Worm (Caenorhabditis elegans): ENCODE data around the gene F57A8.1.

DNA sequence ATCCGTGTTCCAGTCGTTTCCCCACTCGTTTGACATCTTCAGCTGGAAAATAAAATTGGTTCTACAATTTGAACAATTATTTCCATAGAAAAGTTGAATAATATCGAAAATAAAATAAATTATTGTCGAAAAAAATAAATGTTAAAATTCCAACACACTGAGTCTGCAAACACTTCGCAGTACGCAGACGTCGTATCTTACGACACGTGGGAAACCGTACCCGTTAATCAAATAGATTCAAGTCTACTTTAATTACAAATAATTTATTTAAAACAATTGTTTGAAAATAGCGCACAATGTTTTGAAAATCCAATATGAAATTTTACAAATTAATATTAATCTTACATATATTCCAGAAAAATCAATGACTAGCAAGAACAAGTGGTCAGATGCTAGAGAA, 17.7 kb downstream of the F57A8.1 start, which contains the start of gene yif-1:
- no peak for TF ChIP-seq elt-1 (tag; optimal IDR thresholded peaks at IDR 0.05)
- TF ChIP-seq nhr-237 (tag; optimal IDR thresholded peaks at IDR 0.05): no peak
- TF ChIP-seq elt-3 (tag; optimal IDR thresholded peaks at IDR 0.05): no peak
- no peak for TF ChIP-seq fos-1 (tag; optimal IDR thresholded peaks at IDR 0.05)
- no peak for TF ChIP-seq eor-1 (tag; optimal IDR thresholded peaks at IDR 0.05)
- TF ChIP-seq ztf-11 (tag; optimal IDR thresholded peaks at IDR 0.05): no peak
- no peak for TF ChIP-seq lin-39 (tag; optimal IDR thresholded peaks at IDR 0.05)
- TF ChIP-seq fkh-10 (GFP tag; optimal IDR thresholded peaks at IDR 0.05): no peak
- TF ChIP-seq ztf-4 (tag; optimal IDR thresholded peaks at IDR 0.05): no peak
- TF ChIP-seq ceh-82 (tag; optimal IDR thresholded peaks at IDR 0.05): no peak
- TF ChIP-seq mdl-1 (tag; optimal IDR thresholded peaks at IDR 0.05): no peak
